Fruit fly (Drosophila melanogaster) whole organism: Measurements from ENCODE around the gene dgt1.

ENCODE experiments used
- CG8478 ChIP-seq: fragments of >200 bp; optimal IDR thresholded peaks from 2 replicates; lab custom pipeline; 2018; ENCODE audit warnings: inconsistent platforms
- Dll ChIP-seq: fragments of >200 bp; optimal IDR thresholded peaks from 2 replicates; lab custom pipeline; 2017
- EcR ChIP-seq, 2 experiments: fragments of >200 bp; optimal IDR thresholded peaks; 2 replicates each; lab custom pipeline; 2017; ENCODE audit warnings: missing biosample characterization in 2 of 2, missing genetic modification characterization in 2 of 2, missing genetic modification reagents in 2 of 2
- psq ChIP-seq: fragments of >200 bp; optimal IDR thresholded peaks from 2 replicates; lab custom pipeline; 2017

- TF ChIP-seq Dll (lab: Kevin White, UChicago) (no peak), EcR (GFP tag; optimal IDR thresholded peaks at IDR 0.05; lab: Kevin White, UChicago) (no peak), CG8478 (lab: Kevin White, UChicago) (no peak), psq (lab: Kevin White, UChicago) (no peak)
These were observed 37.1 kb upstream of the dgt1 start for dm6 chr3R:29894393-29894792.
